Worm (Caenorhabditis elegans) whole organism, mixed stage, embryonic: Measurements from ENCODE around the gene daf-2.

Source experiments
- ces-1 ChIP-seq: fragments of 150-350 bp; optimal IDR thresholded peaks from 2 replicates; lab custom pipeline; 2014; ENCODE audit warnings: missing biosample characterization, missing genetic modification reagents, missing genetic modification characterization
- elt-3 ChIP-seq: fragments of 150-350 bp; optimal IDR thresholded peaks from 2 replicates; lab custom pipeline; 2014; ENCODE audit warnings: missing biosample characterization, missing genetic modification characterization
- lin-13 ChIP-seq: fragments of 150-350 bp; optimal IDR thresholded peaks from 2 replicates; lab custom pipeline; 2014; ENCODE audit warnings: missing biosample characterization, missing genetic modification characterization
- nhr-2 ChIP-seq: fragments of 150-350 bp; optimal IDR thresholded peaks from 2 replicates; lab custom pipeline; 2014; ENCODE audit warnings: missing biosample characterization, missing genetic modification characterization
- nhr-237 ChIP-seq: fragments of 150-350 bp; optimal IDR thresholded peaks from 2 replicates; lab custom pipeline; 2014; ENCODE audit warnings: missing biosample characterization, missing genetic modification characterization
- nhr-28 ChIP-seq: fragments of 150-350 bp; optimal IDR thresholded peaks from 2 replicates; lab custom pipeline; 2014; ENCODE audit warnings: missing biosample characterization, missing genetic modification characterization
- nhr-76 ChIP-seq: sonication (generic microtip); optimal IDR thresholded peaks from 2 replicates; lab custom pipeline; 2017; ENCODE audit warnings: missing biosample characterization, missing genetic modification characterization
- sem-2 ChIP-seq: fragments of 200-800 bp; sonication (Bioruptor generic); optimal IDR thresholded peaks from 2 replicates; lab custom pipeline; 2018; ENCODE audit warnings: mild to moderate bottlenecking, missing genetic modification characterization, missing compliant biosample characterization
- unc-62 ChIP-seq: fragments of 150-350 bp; optimal IDR thresholded peaks from 2 replicates; lab custom pipeline; 2014; ENCODE audit warnings: missing biosample characterization, missing genetic modification reagents, missing genetic modification characterization

ce11 chrIII:2952437-2952836 lies 88.2 kb downstream of the daf-2 start:
- TF ChIP-seq nhr-28 (tag; lab: Kevin White, UChicago) (no peak), nhr-76 (tag; lab: Kevin White, UChicago) (no peak), nhr-2 (tag; lab: Kevin White, UChicago) (no peak), nhr-237 (tag; lab: Kevin White, UChicago) (no peak), ces-1 (GFP tag; lab: Kevin White, UChicago) (no peak), elt-3 (tag; lab: Kevin White, UChicago) (no peak), lin-13 (tag; lab: Kevin White, UChicago) (no peak), unc-62 (GFP tag; lab: Kevin White, UChicago) (no peak), sem-2 (GFP tag; lab: Kevin White, UChicago) (no peak)
